Worm (Caenorhabditis elegans): ENCODE results near the gene pqn-71.

DNA sequence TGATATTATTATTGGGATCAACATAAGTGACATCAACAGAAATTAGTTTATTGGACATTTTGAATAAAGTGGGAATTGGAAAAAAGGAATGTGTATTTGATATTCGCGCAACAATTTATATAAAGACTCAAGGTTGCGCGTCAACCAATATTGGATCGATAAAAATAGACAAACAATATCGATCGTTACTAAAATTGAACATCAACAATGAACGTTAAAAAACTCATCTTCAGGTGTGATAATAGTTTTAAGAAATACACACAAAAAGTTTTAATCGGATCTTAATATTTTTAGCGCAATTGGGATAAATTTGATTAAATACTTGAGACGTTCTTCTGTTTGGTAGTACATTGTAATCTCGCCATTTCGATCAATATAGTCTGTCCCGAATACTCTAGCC is 41.9 kb upstream of the pqn-71 start, which contains the start of gene fbxa-104:
- TF ChIP-seq tbx-11 (GFP tag; IDR thresholded peaks at IDR 0.05), result no peak
- TF ChIP-seq tbx-37 (GFP tag; conservative IDR thresholded peaks at IDR 0.05), result no peak
- TF ChIP-seq sea-1 (GFP tag; conservative IDR thresholded peaks at IDR 0.05), result no peak
- no peak for TF ChIP-seq ama-1 (optimal IDR thresholded peaks at IDR 0.05)
- TF ChIP-seq tra-4 (tag; optimal IDR thresholded peaks at IDR 0.05), result no peak
- no peak for TF ChIP-seq pes-1 (GFP tag; IDR thresholded peaks at IDR 0.05)
- no peak for TF ChIP-seq flt-1 (GFP tag; IDR thresholded peaks at IDR 0.05)
- TF ChIP-seq B0310.2 (tag; optimal IDR thresholded peaks at IDR 0.05), result no peak
- no peak for TF ChIP-seq ceh-13 (GFP tag; optimal IDR thresholded peaks at IDR 0.05)
- no peak for TF ChIP-seq aly-1 (tag; optimal IDR thresholded peaks at IDR 0.05)

Measured in whole organism, early embryonic.